Fruit fly (Drosophila melanogaster) whole organism, embryonic: ENCODE measurements around the gene firl.

ENCODE experiments used
- CG12104 ChIP-seq: fragments of 200-800 bp; sonication (Bioruptor generic); optimal IDR thresholded peaks from 3 replicates; lab custom pipeline; 2016; ENCODE audit warnings: missing biosample characterization, missing genetic modification characterization
- ERR ChIP-seq: fragments of 200-800 bp; sonication (Bioruptor generic); optimal IDR thresholded peaks from 2 replicates; lab custom pipeline; 2016; ENCODE audit warnings: missing biosample characterization, missing genetic modification characterization
- vfl ChIP-seq: fragments of 200-800 bp; sonication (Bioruptor generic); optimal IDR thresholded peaks from 2 replicates; lab custom pipeline; 2016; ENCODE audit warnings: missing biosample characterization, missing genetic modification characterization

DNA sequence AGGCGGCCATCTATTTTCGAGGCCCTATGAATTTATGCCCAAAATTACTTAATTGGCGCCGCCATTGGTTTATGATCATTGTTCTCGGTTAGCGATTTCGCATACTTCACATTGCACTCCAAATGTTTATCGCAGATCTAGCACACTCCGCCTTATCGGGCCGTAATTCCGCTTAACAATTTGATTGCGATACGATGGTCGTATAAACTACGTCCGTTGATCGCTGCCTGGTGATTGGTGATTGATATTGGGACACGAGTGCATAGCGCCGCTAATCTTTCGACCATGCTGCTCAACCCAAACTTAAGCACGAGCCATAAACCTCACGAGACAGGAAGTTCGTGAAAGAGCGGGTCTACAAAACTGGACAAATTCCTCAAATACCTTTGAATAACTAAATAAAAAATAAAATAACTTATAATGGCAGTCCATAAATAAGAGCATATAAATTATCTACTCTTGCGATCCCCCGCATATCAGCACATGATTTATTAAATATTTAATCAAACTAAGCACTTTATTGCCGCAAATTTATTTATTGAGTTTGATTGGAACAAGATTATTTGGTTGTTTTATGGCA, 35.9 kb downstream of the firl start:
- TF ChIP-seq ERR = no peak
- TF ChIP-seq CG12104 (GFP tag; lab: Kevin White, UChicago) = no peak
- TF ChIP-seq vfl = no peak
